Worm (Caenorhabditis elegans) whole organism, L4 larva: Measurements from ENCODE around the gene smc-4.

Experiments
- F49E8.2 ChIP-seq: sonication (generic microtip); optimal IDR thresholded peaks from 2 replicates; lab custom pipeline; 2016; ENCODE audit warnings: missing compliant biosample characterization, mild to moderate bottlenecking, missing genetic modification characterization, borderline replicate concordance
- T20F7.1 ChIP-seq: fragments of 200-800 bp; sonication (Bioruptor generic); optimal IDR thresholded peaks from 2 replicates; lab custom pipeline; 2018; ENCODE audit warnings: mild to moderate bottlenecking, missing genetic modification characterization, missing compliant biosample characterization
- Y105C5A.15 ChIP-seq: fragments of 200-800 bp; sonication (Bioruptor generic); IDR thresholded peaks from 2 replicates; pipeline ENCODE4 v1.3.6; 2022; ENCODE audit warnings: missing genetic modification characterization, missing compliant biosample characterization
- ZK337.2 ChIP-seq: fragments of 200-800 bp; sonication (Bioruptor generic); IDR thresholded peaks from 2 replicates; pipeline ENCODE4 v1.3.6; 2022; ENCODE audit warnings: missing genetic modification reagents, missing genetic modification characterization, missing compliant biosample characterization
- ceh-20 ChIP-seq: fragments of 200-800 bp; sonication (Bioruptor generic); IDR thresholded peaks from 2 replicates; pipeline ENCODE4 v1.3.6; 2022; ENCODE audit warnings: missing genetic modification reagents, missing genetic modification characterization, missing compliant biosample characterization
- ceh-44 ChIP-seq: fragments of 200-800 bp; sonication (Bioruptor generic); IDR thresholded peaks from 2 replicates; pipeline ENCODE4 v1.3.6; 2022; ENCODE audit warnings: missing genetic modification reagents, missing genetic modification characterization, missing compliant biosample characterization
- ceh-82 ChIP-seq: sonication (generic microtip); optimal IDR thresholded peaks from 2 replicates; lab custom pipeline; 2017; ENCODE audit warnings: missing biosample characterization, missing genetic modification characterization
- daf-16 ChIP-seq, 3 experiments: sonication (generic microtip); optimal IDR thresholded peaks; 2 replicates each; lab custom pipeline; 2016 to 2017; ENCODE audit warnings: missing genetic modification characterization in 3 of 3, missing genetic modification reagents in 3 of 3, mild to moderate bottlenecking in 2 of 3, missing compliant biosample characterization in 2 of 3, missing biosample characterization in 1 of 3, moderate library complexity in 1 of 3
- daf-19 ChIP-seq: fragments of 200-800 bp; sonication (Bioruptor generic); conservative IDR thresholded peaks from 2 replicates; pipeline ENCODE4 v1.3.6; 2022; ENCODE audit warnings: missing genetic modification characterization, missing compliant biosample characterization
- dmd-6 ChIP-seq: fragments of 200-800 bp; sonication (Bioruptor generic); IDR thresholded peaks from 2 replicates; pipeline ENCODE4 v1.3.6; 2022; ENCODE audit warnings: missing genetic modification reagents, missing genetic modification characterization, missing compliant biosample characterization
- dmd-8 ChIP-seq: fragments of 200-800 bp; sonication (Bioruptor generic); IDR thresholded peaks from 2 replicates; pipeline ENCODE4 v1.3.6; 2022; ENCODE audit warnings: missing genetic modification characterization, missing compliant biosample characterization
- dmd-9 ChIP-seq: fragments of 200-800 bp; sonication (Bioruptor generic); IDR thresholded peaks from 2 replicates; pipeline ENCODE4 v1.3.6; 2022; ENCODE audit warnings: missing genetic modification reagents, missing genetic modification characterization, missing compliant biosample characterization
- dpl-1 ChIP-seq: fragments of 150-350 bp; optimal IDR thresholded peaks from 2 replicates; lab custom pipeline; 2014; ENCODE audit warnings: missing biosample characterization, missing genetic modification reagents, missing genetic modification characterization
- duxl-1 ChIP-seq: sonication (generic microtip); optimal IDR thresholded peaks from 2 replicates; lab custom pipeline; 2016; ENCODE audit warnings: mild to moderate bottlenecking, missing genetic modification characterization, moderate library complexity, missing compliant biosample characterization; ENCODE audit not compliant: poor library complexity
- dve-1 ChIP-seq: sonication (generic microtip); optimal IDR thresholded peaks from 2 replicates; lab custom pipeline; 2017; ENCODE audit warnings: antibody characterized with exemption, mild to moderate bottlenecking, missing genetic modification characterization, missing compliant biosample characterization; ENCODE audit not compliant: insufficient read depth
- hlh-11 ChIP-seq: fragments of 200-800 bp; sonication (Bioruptor generic); optimal IDR thresholded peaks from 2 replicates; lab custom pipeline; 2018; ENCODE audit warnings: mild to moderate bottlenecking, missing genetic modification characterization, missing compliant biosample characterization
- hlh-30 ChIP-seq: sonication (generic microtip); optimal IDR thresholded peaks from 2 replicates; lab custom pipeline; 2017; ENCODE audit warnings: antibody characterized with exemption, mild to moderate bottlenecking, missing genetic modification characterization, missing compliant biosample characterization; ENCODE audit not compliant: insufficient read depth
- hmg-1.1 ChIP-seq: fragments of 200-800 bp; sonication (Bioruptor generic); IDR thresholded peaks from 2 replicates; pipeline ENCODE4 v1.3.6; 2022; ENCODE audit warnings: missing genetic modification reagents, missing genetic modification characterization, missing compliant biosample characterization
- lim-7 ChIP-seq: fragments of 200-800 bp; sonication (Bioruptor generic); IDR thresholded peaks from 2 replicates; pipeline ENCODE4 v1.3.6; 2022; ENCODE audit warnings: missing genetic modification characterization, missing compliant biosample characterization
- lin-38 ChIP-seq: fragments of 200-800 bp; sonication (Bioruptor generic); IDR thresholded peaks from 2 replicates; pipeline ENCODE4 v1.3.6; 2022; ENCODE audit warnings: missing genetic modification reagents, missing genetic modification characterization, missing compliant biosample characterization
- lin-39 ChIP-seq: fragments of 150-350 bp; optimal IDR thresholded peaks from 2 replicates; lab custom pipeline; 2014; ENCODE audit warnings: missing biosample characterization, missing genetic modification reagents, missing genetic modification characterization
- lsy-2 ChIP-seq, 2 experiments: fragments of 150-350 bp in 1 of 2; sonication (generic microtip) in 1 of 2; optimal IDR thresholded peaks; 2 replicates each; lab custom pipeline; 2014 to 2017; ENCODE audit warnings: missing biosample characterization in 2 of 2, missing genetic modification characterization in 2 of 2
- mdl-1 ChIP-seq, 2 experiments: fragments of 150-350 bp in 1 of 2; sonication (generic microtip) in 1 of 2; optimal IDR thresholded peaks; 2 replicates each; lab custom pipeline; 2014 to 2017; ENCODE audit warnings: missing biosample characterization in 2 of 2, missing genetic modification characterization in 2 of 2
- mep-1 ChIP-seq: fragments of 150-350 bp; sonication (generic microtip); optimal IDR thresholded peaks from 3 replicates; lab custom pipeline; 2014; ENCODE audit warnings: missing biosample characterization, missing genetic modification characterization
- mes-2 ChIP-seq: sonication (generic microtip); optimal IDR thresholded peaks from 2 replicates; lab custom pipeline; 2016; ENCODE audit warnings: missing genotype, mild to moderate bottlenecking, missing genetic modification characterization, missing compliant biosample characterization; ENCODE audit not compliant: poor library complexity, severe bottlenecking
- mxl-3 ChIP-seq: fragments of 200-800 bp; sonication (Bioruptor generic); optimal IDR thresholded peaks from 2 replicates; lab custom pipeline; 2018; ENCODE audit warnings: mild to moderate bottlenecking, missing genetic modification characterization, missing compliant biosample characterization
- nhr-10 ChIP-seq: fragments of 150-350 bp; optimal IDR thresholded peaks from 2 replicates; lab custom pipeline; 2014; ENCODE audit warnings: missing biosample characterization, missing genetic modification characterization
- nhr-102 ChIP-seq: sonication (generic microtip); optimal IDR thresholded peaks from 2 replicates; lab custom pipeline; 2016; ENCODE audit warnings: mild to moderate bottlenecking, missing genetic modification characterization, moderate library complexity, missing compliant biosample characterization
- nhr-11 ChIP-seq: fragments of 150-350 bp; optimal IDR thresholded peaks from 2 replicates; lab custom pipeline; 2014; ENCODE audit warnings: missing biosample characterization, missing genetic modification characterization
- nhr-28 ChIP-seq: fragments of 150-350 bp; optimal IDR thresholded peaks from 2 replicates; lab custom pipeline; 2014; ENCODE audit warnings: missing biosample characterization, missing genetic modification characterization
- nhr-42 ChIP-seq: fragments of 200-800 bp; sonication (Bioruptor generic); IDR thresholded peaks from 2 replicates; pipeline ENCODE4 v1.3.6; 2022; ENCODE audit warnings: missing genetic modification characterization, missing compliant biosample characterization
- nhr-48 ChIP-seq: sonication (generic microtip); optimal IDR thresholded peaks from 2 replicates; lab custom pipeline; 2016; ENCODE audit warnings: mild to moderate bottlenecking, missing genetic modification characterization, missing compliant biosample characterization
- nhr-6 ChIP-seq: fragments of 150-350 bp; optimal IDR thresholded peaks from 2 replicates; lab custom pipeline; 2014; ENCODE audit warnings: missing biosample characterization, missing genetic modification characterization
- nhr-77 ChIP-seq: fragments of 150-350 bp; optimal IDR thresholded peaks from 2 replicates; lab custom pipeline; 2014; ENCODE audit warnings: missing biosample characterization, missing genetic modification characterization
- php-3 ChIP-seq: fragments of 200-800 bp; sonication (Bioruptor generic); IDR thresholded peaks from 2 replicates; pipeline ENCODE4 v1.3.6; 2022; ENCODE audit warnings: missing genetic modification reagents, missing genetic modification characterization, missing compliant biosample characterization
- pqm-1 ChIP-seq: sonication (generic microtip); optimal IDR thresholded peaks from 2 replicates; lab custom pipeline; 2017; ENCODE audit warnings: missing biosample characterization, missing genetic modification characterization
- rbr-2 ChIP-seq: sonication (generic microtip); optimal IDR thresholded peaks from 2 replicates; lab custom pipeline; 2016; ENCODE audit warnings: missing genotype, missing genetic modification characterization, missing compliant biosample characterization
- sdz-12 ChIP-seq: fragments of 200-800 bp; sonication (Bioruptor generic); optimal IDR thresholded peaks from 2 replicates; lab custom pipeline; 2018; ENCODE audit warnings: mild to moderate bottlenecking, missing genetic modification characterization, missing compliant biosample characterization
- snpc-1.2 ChIP-seq: fragments of 200-800 bp; sonication (Bioruptor generic); IDR thresholded peaks from 2 replicates; pipeline ENCODE4 v1.3.6; 2022; ENCODE audit warnings: missing genetic modification reagents, missing genetic modification characterization, missing compliant biosample characterization
- snpc-4 ChIP-seq: fragments of 150-350 bp; optimal IDR thresholded peaks from 2 replicates; lab custom pipeline; 2014; ENCODE audit warnings: missing biosample characterization, missing genetic modification characterization
- spr-1 ChIP-seq: sonication (generic microtip); optimal IDR thresholded peaks from 2 replicates; lab custom pipeline; 2016; ENCODE audit warnings: mild to moderate bottlenecking, missing genetic modification characterization, missing compliant biosample characterization
- tag-97 ChIP-seq: fragments of 200-800 bp; sonication (Bioruptor generic); IDR thresholded peaks from 2 replicates; pipeline ENCODE4 v1.3.6; 2022; ENCODE audit warnings: missing genetic modification characterization, missing compliant biosample characterization
- unc-130 ChIP-seq: sonication (generic microtip); optimal IDR thresholded peaks from 2 replicates; lab custom pipeline; 2016; ENCODE audit warnings: missing genetic modification reagents, missing genetic modification characterization, missing compliant biosample characterization
- unc-62 ChIP-seq, 3 experiments: fragments of 150-350 bp in 1 of 3; sonication (generic microtip); optimal IDR thresholded peaks in 2 of 3; peaks in 1 of 3; 1 replicate in 1 of 3; 2 replicates in 2 of 3; lab custom pipeline; 2014 to 2017; ENCODE audit warnings: missing biosample characterization in 3 of 3, missing genetic modification characterization in 3 of 3, missing genetic modification reagents in 3 of 3, missing genotype in 1 of 3
- zag-1 ChIP-seq: fragments of 150-350 bp; optimal IDR thresholded peaks from 2 replicates; lab custom pipeline; 2014; ENCODE audit warnings: missing biosample characterization, missing genetic modification characterization
- zip-11 ChIP-seq: fragments of 200-800 bp; sonication (Bioruptor generic); IDR thresholded peaks from 2 replicates; pipeline ENCODE4 v1.3.6; 2022; ENCODE audit warnings: missing genetic modification characterization, missing compliant biosample characterization
- ztf-7 ChIP-seq: fragments of 150-350 bp; optimal IDR thresholded peaks from 2 replicates; lab custom pipeline; 2014; ENCODE audit warnings: missing biosample characterization, missing genetic modification characterization

Gene smc-4

ce11 chrIII:4587177-4587576 lies at the start of gene smc-4, which contains the start of gene F35G12.7:
TSS of gene smc-4 (plus strand) at chrIII:4587501.
TSS of gene F35G12.7 (minus strand) at chrIII:4587330.
- peak; percentile 66 for TF ChIP-seq lin-38 (GFP tag; lab: Robert Waterston, UW)
- TF ChIP-seq mes-2 (tag; lab: Kevin White, UChicago), result peak; percentile 78
- peak; percentile 60 to 93 for TF ChIP-seq lsy-2 (tag; optimal IDR thresholded peaks at IDR 0.05; lab: Kevin White, UChicago)
- TF ChIP-seq mdl-1 (tag; optimal IDR thresholded peaks at IDR 0.05; lab: Kevin White, UChicago), result no peak
- no peak for TF ChIP-seq dmd-8 (GFP tag; lab: Robert Waterston, UW)
- no peak for TF ChIP-seq dmd-9
- no peak for TF ChIP-seq lin-39
- no peak for TF ChIP-seq duxl-1 (tag; lab: Kevin White, UChicago)
- TF ChIP-seq F49E8.2 (tag; lab: Kevin White, UChicago), result no peak
- peak; percentile 56 for TF ChIP-seq unc-130
- no peak for TF ChIP-seq zip-11 (GFP tag; lab: Robert Waterston, UW)
- TF ChIP-seq unc-62 (GFP tag; optimal IDR thresholded peaks at IDR 0.05 in 1 of 2; lab: Kevin White, UChicago), result peak in 1 of 2 experiments; percentile 86
- no peak for TF ChIP-seq unc-62 (tag; optimal IDR thresholded peaks at IDR 0.05; lab: Kevin White, UChicago)
- TF ChIP-seq nhr-10 (tag; lab: Kevin White, UChicago), result no peak
- TF ChIP-seq nhr-11 (tag; lab: Kevin White, UChicago), result no peak
- no peak for TF ChIP-seq spr-1 (tag; lab: Kevin White, UChicago)
- peak; percentile 85 for TF ChIP-seq dpl-1 (GFP tag; lab: Kevin White, UChicago)
- TF ChIP-seq sdz-12, result no peak
- TF ChIP-seq mep-1 (tag; lab: Kevin White, UChicago), result no peak
- peak; percentile 58; the same call in 1 of the 2 replicates for TF ChIP-seq daf-19
- peak; percentile 34 for TF ChIP-seq hlh-11 (tag; lab: Kevin White, UChicago)
- no peak for TF ChIP-seq ceh-82 (tag; lab: Kevin White, UChicago)
- TF ChIP-seq dve-1 (tag; lab: Kevin White, UChicago), result no peak
- TF ChIP-seq nhr-42 (GFP tag; lab: Robert Waterston, UW), result no peak
- TF ChIP-seq hlh-30 (tag; lab: Kevin White, UChicago), result no peak
- TF ChIP-seq rbr-2, result peak; percentile 26
- TF ChIP-seq snpc-4 (tag; lab: Kevin White, UChicago), result no peak
- no peak for TF ChIP-seq ztf-7 (tag; lab: Kevin White, UChicago)
- TF ChIP-seq nhr-6 (tag; lab: Kevin White, UChicago), result peak; percentile 19
- no peak for TF ChIP-seq lim-7
- TF ChIP-seq hmg-1.1, result peak; percentile 34; the same call in 1 of the 2 replicates
- no peak for TF ChIP-seq tag-97 (GFP tag; lab: Robert Waterston, UW)
- peak; percentile 47; the same call in 1 of the 2 replicates for TF ChIP-seq dmd-6
- 0 out of 2 replicates have a peak, but pooled peaks have one; percentile 30 for TF ChIP-seq ceh-44 (GFP tag; lab: Robert Waterston, UW)
- no peak for TF ChIP-seq Y105C5A.15
- no peak for TF ChIP-seq mxl-3
- no peak for TF ChIP-seq zag-1

DNA sequence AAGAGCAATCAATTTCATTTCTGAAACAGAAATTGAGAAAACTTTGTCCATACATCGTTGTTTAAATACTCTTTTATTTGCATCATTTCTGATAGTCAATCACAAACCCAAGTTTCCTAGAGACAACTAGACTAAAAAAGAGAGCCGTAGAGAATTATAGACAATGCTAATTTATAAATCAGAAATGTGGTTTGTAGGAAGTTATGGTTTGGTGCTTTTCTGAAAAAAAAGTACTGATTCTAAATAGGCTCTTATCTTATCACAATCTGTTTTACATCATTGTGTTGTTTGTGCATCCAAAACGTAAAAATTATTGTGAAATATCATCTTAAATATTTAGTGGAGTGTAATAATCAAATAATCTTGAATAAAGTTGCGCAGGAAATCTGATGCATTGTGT lies 46.7 kb upstream of the smc-4 start, which contains the start of gene ugt-62:
Gene ugt-62, minus strand, starts transcription at position 20 of the 400 bp plus-strand sequence.
- TF ChIP-seq ZK337.2 (GFP tag; lab: Robert Waterston, UW) (no peak), dve-1 (tag; lab: Kevin White, UChicago) (peak; percentile 82), nhr-77 (tag; lab: Kevin White, UChicago) (peak; percentile 80), ceh-20 (GFP tag; lab: Robert Waterston, UW) (no peak), hlh-11 (tag; lab: Kevin White, UChicago) (peak; percentile 76), php-3 (peak; percentile 71), dmd-6 (peak; percentile 84), snpc-1.2 (GFP tag; lab: Robert Waterston, UW) (no peak), nhr-102 (tag; lab: Kevin White, UChicago) (peak; percentile 26), mxl-3 (no peak), T20F7.1 (GFP tag; lab: Kevin White, UChicago) (peak; percentile 53), nhr-28 (peak; percentile 89), nhr-48 (peak; percentile 57), mes-2 (tag; lab: Kevin White, UChicago) (peak; percentile 9), pqm-1 (tag; lab: Kevin White, UChicago) (peak; percentile 99), daf-16 (GFP tag; optimal IDR thresholded peaks at IDR 0.05; lab: Kevin White, UChicago) (no peak), daf-16 (tag; optimal IDR thresholded peaks at IDR 0.05; lab: Kevin White, UChicago) (peak; percentile 86)
